Fruit fly (Drosophila melanogaster) whole organism, pupa: ENCODE measurements around the gene HemK1.

Experiments used
- CG10348 ChIP-seq: fragments of 200-800 bp; sonication (Bioruptor generic); IDR thresholded peaks from 2 replicates; pipeline ENCODE4 v1.3.6; 2022; ENCODE audit warnings: missing biosample characterization, missing genetic modification characterization
- CG12605 ChIP-seq: fragments of 200-800 bp; sonication (Bioruptor generic); IDR thresholded peaks from 2 replicates; pipeline ENCODE4 v1.3.6; 2022; ENCODE audit warnings: missing biosample characterization, missing genetic modification characterization
- CG13204 ChIP-seq: fragments of 200-800 bp; sonication (Bioruptor generic); optimal IDR thresholded peaks from 2 replicates; lab custom pipeline; 2018; ENCODE audit warnings: missing biosample characterization, mild to moderate bottlenecking, missing genetic modification characterization, moderate library complexity
- CG14655 ChIP-seq: fragments of 200-800 bp; sonication (Bioruptor generic); optimal IDR thresholded peaks from 3 replicates; lab custom pipeline; 2017; ENCODE audit warnings: mild to moderate bottlenecking, missing biosample characterization, missing genetic modification reagents, missing genetic modification characterization
- CG15710 ChIP-seq: fragments of 200-800 bp; sonication (Bioruptor generic); optimal IDR thresholded peaks from 2 replicates; lab custom pipeline; 2018; ENCODE audit warnings: missing biosample characterization, mild to moderate bottlenecking, missing genetic modification characterization, moderate library complexity
- CG17806 ChIP-seq: fragments of 200-800 bp; sonication (Bioruptor generic); optimal IDR thresholded peaks from 2 replicates; lab custom pipeline; 2018; ENCODE audit warnings: missing biosample characterization, mild to moderate bottlenecking, missing genetic modification characterization, moderate library complexity
- CG32121 ChIP-seq: fragments of 200-800 bp; sonication (Bioruptor generic); IDR thresholded peaks from 2 replicates; pipeline ENCODE4 v1.3.6; 2022; ENCODE audit warnings: missing biosample characterization, missing genetic modification characterization
- CG34367 ChIP-seq: fragments of 200-800 bp; sonication (Bioruptor generic); optimal IDR thresholded peaks from 2 replicates; lab custom pipeline; 2018; ENCODE audit warnings: missing biosample characterization, mild to moderate bottlenecking, missing genetic modification characterization
- CG4496 ChIP-seq: fragments of 200-800 bp; sonication (Bioruptor generic); IDR thresholded peaks from 3 replicates; pipeline ENCODE4 v1.3.6; 2022; ENCODE audit warnings: missing biosample characterization, missing genetic modification characterization
- CG8159 ChIP-seq: fragments of 200-800 bp; sonication (Bioruptor generic); optimal IDR thresholded peaks from 3 replicates; lab custom pipeline; 2018; ENCODE audit warnings: missing biosample characterization, mild to moderate bottlenecking, missing genetic modification characterization, moderate library complexity
- CG8301 ChIP-seq: fragments of 200-800 bp; sonication (Bioruptor generic); optimal IDR thresholded peaks from 2 replicates; lab custom pipeline; 2018; ENCODE audit warnings: missing biosample characterization, mild to moderate bottlenecking, missing genetic modification characterization
- CG9948 ChIP-seq: fragments of 200-800 bp; sonication (Bioruptor generic); optimal IDR thresholded peaks from 2 replicates; lab custom pipeline; 2018; ENCODE audit warnings: missing biosample characterization, mild to moderate bottlenecking, missing genetic modification characterization, moderate library complexity
- D1 ChIP-seq: fragments of 200-800 bp; sonication (Bioruptor generic); optimal IDR thresholded peaks from 2 replicates; lab custom pipeline; 2018; ENCODE audit warnings: missing biosample characterization, mild to moderate bottlenecking, missing genetic modification characterization, moderate library complexity
- EcR ChIP-seq: fragments of 200-800 bp; sonication (Bioruptor generic); optimal IDR thresholded peaks from 3 replicates; lab custom pipeline; 2019; ENCODE audit warnings: missing biosample characterization, missing genetic modification characterization, mild to moderate bottlenecking, moderate library complexity, missing genetic modification reagents
- Ets98B ChIP-seq: fragments of 200-800 bp; sonication (Bioruptor generic); IDR thresholded peaks from 2 replicates; pipeline ENCODE4 v1.3.6; 2022; ENCODE audit warnings: missing biosample characterization, missing genetic modification characterization
- Pif1A ChIP-seq: fragments of 200-800 bp; sonication (Bioruptor generic); optimal IDR thresholded peaks from 3 replicates; lab custom pipeline; 2016; ENCODE audit warnings: missing biosample characterization, missing genetic modification characterization
- Pif1B ChIP-seq: fragments of 200-800 bp; sonication (Bioruptor generic); optimal IDR thresholded peaks from 3 replicates; lab custom pipeline; 2016; ENCODE audit warnings: missing biosample characterization, missing genetic modification characterization
- Snoo ChIP-seq: fragments of 200-800 bp; sonication (Bioruptor generic); optimal IDR thresholded peaks from 3 replicates; lab custom pipeline; 2017; ENCODE audit warnings: missing biosample characterization, mild to moderate bottlenecking, missing genetic modification characterization, inconsistent platforms
- fd96Ca ChIP-seq: fragments of 200-800 bp; sonication (Bioruptor generic); IDR thresholded peaks from 3 replicates; pipeline ENCODE4 v1.3.6; 2022; ENCODE audit warnings: missing biosample characterization, missing genetic modification characterization
- gl ChIP-seq: fragments of 200-800 bp; sonication (Bioruptor generic); optimal IDR thresholded peaks from 2 replicates; lab custom pipeline; 2018; ENCODE audit warnings: missing biosample characterization, mild to moderate bottlenecking, missing genetic modification characterization
- rn ChIP-seq: fragments of 200-800 bp; sonication (Bioruptor generic); IDR thresholded peaks from 2 replicates; pipeline ENCODE4 v1.3.6; 2022; ENCODE audit warnings: missing biosample characterization, missing genetic modification characterization

HemK1 gene

dm6 chr2L:6467509-6467908 lies at the start of gene HemK1:
Gene HemK1, minus strand, starts transcription at chr2L:6467698.
- TF ChIP-seq CG9948 (tag; lab: Kevin White, UChicago) (no peak), CG13204 (no peak), CG34367 (no peak), CG17806 (no peak), Pif1A (GFP tag; lab: Kevin White, UChicago) (no peak), CG8159 (tag; lab: Kevin White, UChicago) (no peak), CG12605 (GFP tag; lab: Robert Waterston, UW) (no peak), gl (tag; lab: Kevin White, UChicago) (no peak), EcR (GFP tag; lab: Kevin White, UChicago) (no peak), Snoo (tag; lab: Kevin White, UChicago) (no peak), D1 (no peak), CG14655 (no peak), rn (GFP tag; lab: Robert Waterston, UW) (no peak), CG32121 (GFP tag; lab: Robert Waterston, UW) (no peak), fd96Ca (no peak), CG8301 (tag; lab: Kevin White, UChicago) (no peak), Ets98B (GFP tag; lab: Robert Waterston, UW) (no peak), Pif1B (GFP tag; lab: Kevin White, UChicago) (no peak), CG4496 (GFP tag; lab: Robert Waterston, UW) (no peak), CG10348 (GFP tag; lab: Robert Waterston, UW) (no peak)

- TF ChIP-seq fd96Ca (peak; percentile 68; the same call in 2 of the 3 replicates), Ets98B (GFP tag; lab: Robert Waterston, UW) (peak; percentile 58), CG4496 (GFP tag; lab: Robert Waterston, UW) (0 out of 3 replicates have a peak, but pooled peaks have one; percentile 45), CG32121 (GFP tag; lab: Robert Waterston, UW) (peak; percentile 75), CG8159 (tag; lab: Kevin White, UChicago) (no peak)
Observed at dm6 chr2L:6513948-6514347, 46.5 kb upstream of the HemK1 start.

dm6 chr2L:6508666-6509065 lies 41.2 kb upstream of the HemK1 start:
- no peak for TF ChIP-seq CG8159 (tag; lab: Kevin White, UChicago)
- TF ChIP-seq EcR (GFP tag; lab: Kevin White, UChicago) = no peak
- TF ChIP-seq CG4496 (GFP tag; lab: Robert Waterston, UW) = peak; percentile 77
- TF ChIP-seq gl (tag; lab: Kevin White, UChicago) = no peak
- TF ChIP-seq CG13204 = no peak
- no peak for TF ChIP-seq CG34367
- TF ChIP-seq CG17806 = peak; percentile 59
- TF ChIP-seq D1 = no peak
- peak; percentile 63 for TF ChIP-seq CG14655
- 0 out of 2 replicates have a peak, but pooled peaks have one; percentile 42 for TF ChIP-seq CG32121 (GFP tag; lab: Robert Waterston, UW)
- TF ChIP-seq CG10348 (GFP tag; lab: Robert Waterston, UW) = no peak
- TF ChIP-seq Ets98B (GFP tag; lab: Robert Waterston, UW) = peak; percentile 62; the same call in 1 of the 2 replicates
- TF ChIP-seq Pif1A (GFP tag; lab: Kevin White, UChicago) = peak; percentile 64
- no peak for TF ChIP-seq fd96Ca
- peak; percentile 36 for TF ChIP-seq Pif1B (GFP tag; lab: Kevin White, UChicago)
- TF ChIP-seq Snoo (tag; lab: Kevin White, UChicago) = peak; percentile 13
- TF ChIP-seq CG12605 (GFP tag; lab: Robert Waterston, UW) = no peak
- TF ChIP-seq CG15710 = peak; percentile 64
- no peak for TF ChIP-seq rn (GFP tag; lab: Robert Waterston, UW)
- TF ChIP-seq CG9948 (tag; lab: Kevin White, UChicago) = peak; percentile 49
- peak; percentile 64 for TF ChIP-seq CG8301 (tag; lab: Kevin White, UChicago)

- no peak for TF ChIP-seq CG15710
- TF ChIP-seq rn (GFP tag; lab: Robert Waterston, UW) = no peak
- TF ChIP-seq Pif1A (GFP tag; lab: Kevin White, UChicago) = no peak
- TF ChIP-seq CG13204 = no peak
- TF ChIP-seq CG34367 = no peak
- TF ChIP-seq CG4496 (GFP tag; lab: Robert Waterston, UW) = no peak
- TF ChIP-seq CG8159 (tag; lab: Kevin White, UChicago) = no peak
- TF ChIP-seq CG32121 (GFP tag; lab: Robert Waterston, UW) = no peak
- no peak for TF ChIP-seq CG8301 (tag; lab: Kevin White, UChicago)
- no peak for TF ChIP-seq EcR (GFP tag; lab: Kevin White, UChicago)
- no peak for TF ChIP-seq CG9948 (tag; lab: Kevin White, UChicago)
- TF ChIP-seq Ets98B (GFP tag; lab: Robert Waterston, UW) = no peak
- TF ChIP-seq CG14655 = no peak
- TF ChIP-seq Pif1B (GFP tag; lab: Kevin White, UChicago) = no peak
- no peak for TF ChIP-seq CG10348 (GFP tag; lab: Robert Waterston, UW)
- no peak for TF ChIP-seq D1
Observed at dm6 chr2L:6503724-6504037, 36.2 kb upstream of the HemK1 start.

dm6 chr2L:6502887-6503723 lies 35.6 kb upstream of the HemK1 start:
- peak; percentile 65; the same call in 1 of the 2 replicates for TF ChIP-seq CG12605 (GFP tag; lab: Robert Waterston, UW)
- TF ChIP-seq CG8159 (tag; lab: Kevin White, UChicago) = no peak
- peak; percentile 37; the same call in 1 of the 2 replicates for TF ChIP-seq Ets98B (GFP tag; lab: Robert Waterston, UW)
- peak; percentile 50; the same call in 1 of the 3 replicates for TF ChIP-seq fd96Ca
- TF ChIP-seq rn (GFP tag; lab: Robert Waterston, UW) = 0 out of 2 replicates have a peak, but pooled peaks have one; percentile 8
- peak; percentile 31 for TF ChIP-seq EcR (GFP tag; lab: Kevin White, UChicago)
- TF ChIP-seq, all 21 proteins: peak for 5
